Worm (Caenorhabditis elegans) whole organism, mixed stage, embryonic: Measurements from ENCODE around the gene srh-122.

Source experiments
- bed-3 ChIP-seq: fragments of 200-800 bp; sonication (Bioruptor generic); optimal IDR thresholded peaks from 3 replicates; lab custom pipeline; 2018; ENCODE audit warnings: mild to moderate bottlenecking, missing genetic modification characterization, moderate library complexity, missing compliant biosample characterization
- ceh-39 ChIP-seq: fragments of 150-350 bp; optimal IDR thresholded peaks from 2 replicates; lab custom pipeline; 2014; ENCODE audit warnings: missing biosample characterization, missing genetic modification characterization
- ceh-43 ChIP-seq: fragments of 200-800 bp; sonication (Bioruptor generic); optimal IDR thresholded peaks from 2 replicates; lab custom pipeline; 2018; ENCODE audit warnings: mild to moderate bottlenecking, missing genetic modification characterization, moderate library complexity, missing compliant biosample characterization
- ceh-83 ChIP-seq: fragments of 200-800 bp; sonication (Bioruptor generic); optimal IDR thresholded peaks from 2 replicates; lab custom pipeline; 2018; ENCODE audit warnings: mild to moderate bottlenecking, missing genetic modification characterization, missing compliant biosample characterization
- drap-1 ChIP-seq: fragments of 200-800 bp; sonication (Bioruptor generic); optimal IDR thresholded peaks from 3 replicates; lab custom pipeline; 2018; ENCODE audit warnings: mild to moderate bottlenecking, missing genetic modification characterization, missing compliant biosample characterization
- ham-2 ChIP-seq: fragments of 200-800 bp; sonication (Bioruptor generic); optimal IDR thresholded peaks from 2 replicates; lab custom pipeline; 2018; ENCODE audit warnings: mild to moderate bottlenecking, missing genetic modification characterization, missing compliant biosample characterization
- lin-13 ChIP-seq: fragments of 150-350 bp; optimal IDR thresholded peaks from 2 replicates; lab custom pipeline; 2014; ENCODE audit warnings: missing biosample characterization, missing genetic modification characterization
- lsy-2 ChIP-seq: fragments of 150-350 bp; optimal IDR thresholded peaks from 2 replicates; lab custom pipeline; 2014; ENCODE audit warnings: missing biosample characterization, missing genetic modification characterization
- mab-5 ChIP-seq: fragments of 150-350 bp; optimal IDR thresholded peaks from 2 replicates; lab custom pipeline; 2014; ENCODE audit warnings: missing biosample characterization, missing genetic modification characterization
- mep-1 ChIP-seq: fragments of 150-350 bp; optimal IDR thresholded peaks from 2 replicates; lab custom pipeline; 2017; ENCODE audit warnings: missing biosample characterization, missing genetic modification reagents, missing genetic modification characterization, inconsistent platforms
- mls-2 ChIP-seq: sonication (generic microtip); optimal IDR thresholded peaks from 2 replicates; lab custom pipeline; 2016; ENCODE audit warnings: mild to moderate bottlenecking, missing genetic modification characterization, moderate library complexity, missing compliant biosample characterization
- nhr-12 ChIP-seq: fragments of 150-350 bp; optimal IDR thresholded peaks from 2 replicates; lab custom pipeline; 2014; ENCODE audit warnings: missing biosample characterization, missing genetic modification characterization
- nhr-2 ChIP-seq: fragments of 150-350 bp; optimal IDR thresholded peaks from 2 replicates; lab custom pipeline; 2014; ENCODE audit warnings: missing biosample characterization, missing genetic modification characterization
- nhr-28 ChIP-seq: fragments of 150-350 bp; optimal IDR thresholded peaks from 2 replicates; lab custom pipeline; 2014; ENCODE audit warnings: missing biosample characterization, missing genetic modification characterization
- nhr-76 ChIP-seq: sonication (generic microtip); optimal IDR thresholded peaks from 2 replicates; lab custom pipeline; 2017; ENCODE audit warnings: missing biosample characterization, missing genetic modification characterization
- pha-4 ChIP-seq: fragments of 150-350 bp; optimal IDR thresholded peaks from 2 replicates; lab custom pipeline; 2018; ENCODE audit warnings: missing biosample characterization, missing genetic modification reagents, missing genetic modification characterization
- sem-2 ChIP-seq: fragments of 200-800 bp; sonication (Bioruptor generic); optimal IDR thresholded peaks from 2 replicates; lab custom pipeline; 2018; ENCODE audit warnings: mild to moderate bottlenecking, missing genetic modification characterization, missing compliant biosample characterization
- snpc-4 ChIP-seq: fragments of 150-350 bp; optimal IDR thresholded peaks from 2 replicates; lab custom pipeline; 2014; ENCODE audit warnings: missing biosample characterization, missing genetic modification characterization
- sptf-1 ChIP-seq: sonication (generic microtip); optimal IDR thresholded peaks from 2 replicates; lab custom pipeline; 2017; ENCODE audit warnings: mild to moderate bottlenecking, missing genetic modification characterization, moderate library complexity, missing compliant biosample characterization
- unc-120 ChIP-seq: sonication (generic microtip); optimal IDR thresholded peaks from 2 replicates; lab custom pipeline; 2017; ENCODE audit warnings: missing genetic modification characterization, missing compliant biosample characterization; ENCODE audit not compliant: poor library complexity, severe bottlenecking
- unc-39 ChIP-seq: fragments of 150-350 bp; optimal IDR thresholded peaks from 2 replicates; lab custom pipeline; 2014; ENCODE audit warnings: missing biosample characterization, missing genetic modification characterization
- unc-62 ChIP-seq: fragments of 150-350 bp; optimal IDR thresholded peaks from 2 replicates; lab custom pipeline; 2014; ENCODE audit warnings: missing biosample characterization, missing genetic modification reagents, missing genetic modification characterization
- zip-8 ChIP-seq: fragments of 150-350 bp; optimal IDR thresholded peaks from 2 replicates; lab custom pipeline; 2014; ENCODE audit warnings: missing biosample characterization, missing genetic modification characterization
- ztf-11 ChIP-seq: fragments of 150-350 bp; optimal IDR thresholded peaks from 2 replicates; lab custom pipeline; 2014; ENCODE audit warnings: missing biosample characterization, missing genetic modification characterization

The srh-122 gene

ce11 chrV:15401856-15402314, 24.1 kb upstream of the srh-122 start, which contains the start of gene fbxa-135:
fbxa-135 (plus strand) TSS chrV:15402264.
- no peak for TF ChIP-seq nhr-28 (tag; lab: Kevin White, UChicago)
- TF ChIP-seq zip-8 = no peak
- no peak for TF ChIP-seq pha-4 (tag; lab: Kevin White, UChicago)
- TF ChIP-seq mep-1 (tag; lab: Kevin White, UChicago) = no peak
- TF ChIP-seq lin-13 (tag; lab: Kevin White, UChicago) = no peak
- TF ChIP-seq ztf-11 (tag; lab: Kevin White, UChicago) = no peak
- no peak for TF ChIP-seq lsy-2 (tag; lab: Kevin White, UChicago)

- TF ChIP-seq mab-5 (tag; lab: Kevin White, UChicago) (no peak), zip-8 (no peak), pha-4 (tag; lab: Kevin White, UChicago) (no peak), nhr-28 (tag; lab: Kevin White, UChicago) (no peak)
Measured at ce11 chrV:15399691-15400377, 22.0 kb upstream of the srh-122 start, which contains the start of the genes T06E6.15 and sri-7. T06E6.15 (minus strand) TSS chrV:15399791. sri-7 (plus strand) TSS chrV:15400327.

- TF ChIP-seq ceh-39 (tag; lab: Kevin White, UChicago) (no peak), unc-62 (GFP tag; lab: Kevin White, UChicago) (no peak), lsy-2 (tag; lab: Kevin White, UChicago) (no peak), nhr-2 (tag; lab: Kevin White, UChicago) (no peak), ham-2 (GFP tag; lab: Kevin White, UChicago) (no peak), sptf-1 (no peak), ceh-43 (no peak), drap-1 (no peak), zip-8 (no peak)
Measured at ce11 chrV:15398728-15399127, 20.9 kb upstream of the srh-122 start, which contains the start of gene fbxa-199. fbxa-199 (minus strand) TSS chrV:15398828.

- no peak for TF ChIP-seq mep-1 (tag; lab: Kevin White, UChicago)
- TF ChIP-seq ztf-11 (tag; lab: Kevin White, UChicago) = no peak
- TF ChIP-seq drap-1 = no peak
- no peak for TF ChIP-seq unc-120 (tag; lab: Kevin White, UChicago)
- TF ChIP-seq sptf-1 = no peak
- no peak for TF ChIP-seq sem-2 (GFP tag; lab: Kevin White, UChicago)
- no peak for TF ChIP-seq nhr-2 (tag; lab: Kevin White, UChicago)
- TF ChIP-seq ceh-83 (GFP tag; lab: Kevin White, UChicago) = no peak
Measured at ce11 chrV:15397139-15397538, 19.3 kb upstream of the srh-122 start.

- TF ChIP-seq unc-62 (GFP tag; lab: Kevin White, UChicago) = no peak
- TF ChIP-seq lsy-2 (tag; lab: Kevin White, UChicago) = peak; percentile 57
- TF ChIP-seq, all 35 proteins: peak for 1
Measured at ce11 chrV:15395347-15395746, 17.5 kb upstream of the srh-122 start, which contains the start of gene cyb-3. cyb-3 (plus strand) TSS chrV:15395696.

- TF ChIP-seq ham-2 (GFP tag; lab: Kevin White, UChicago) = no peak
- no peak for TF ChIP-seq zip-8
- TF ChIP-seq, all 35 proteins: peak for 0
Measured at ce11 chrV:15394906-15395305, 17.1 kb upstream of the srh-122 start, which contains the start of gene T06E6.1. T06E6.1 (minus strand) TSS chrV:15394961.

ce11 chrV:15392064-15392463, 14.3 kb upstream of the srh-122 start:
- TF ChIP-seq mls-2 (tag; lab: Kevin White, UChicago) = no peak
- TF ChIP-seq nhr-12 = no peak
- no peak for TF ChIP-seq ceh-83 (GFP tag; lab: Kevin White, UChicago)
- no peak for TF ChIP-seq drap-1
- TF ChIP-seq ceh-39 (tag; lab: Kevin White, UChicago) = no peak
- TF ChIP-seq pha-4 (tag; lab: Kevin White, UChicago) = no peak
- TF ChIP-seq nhr-76 (tag; lab: Kevin White, UChicago) = no peak
- TF ChIP-seq bed-3 = no peak
- no peak for TF ChIP-seq unc-39 (tag; lab: Kevin White, UChicago)
- no peak for TF ChIP-seq snpc-4
